Fruit fly (Drosophila melanogaster) whole organism, embryonic: ENCODE data around the gene htt.

Source experiments
- Awh ChIP-seq: fragments of 200-800 bp; sonication (Bioruptor generic); IDR thresholded peaks from 2 replicates; pipeline ENCODE4, ENCODE4 v1.3.6; 2022; ENCODE audit warnings: missing biosample characterization, missing genetic modification characterization
- CG10267 ChIP-seq: fragments of 200-800 bp; sonication (Bioruptor generic); optimal IDR thresholded peaks from 2 replicates; lab custom pipeline; 2018; ENCODE audit warnings: missing biosample characterization, mild to moderate bottlenecking, missing genetic modification characterization, moderate library complexity
- CG11456 ChIP-seq: fragments of 200-800 bp; sonication (Bioruptor generic); IDR thresholded peaks from 3 replicates; pipeline ENCODE4 v1.3.6; 2022; ENCODE audit warnings: missing biosample characterization, missing genetic modification characterization
- CG11696 ChIP-seq: fragments of 200-800 bp; sonication (Bioruptor generic); IDR thresholded peaks from 2 replicates; pipeline ENCODE4 v1.3.6; 2022; ENCODE audit warnings: missing biosample characterization, missing genetic modification characterization
- CG13424 ChIP-seq: fragments of 200-800 bp; sonication (Bioruptor generic); optimal IDR thresholded peaks from 2 replicates; lab custom pipeline; 2019; ENCODE audit warnings: missing biosample characterization, mild to moderate bottlenecking, missing genetic modification characterization, moderate library complexity
- CG15073 ChIP-seq: fragments of 200-800 bp; sonication (Bioruptor generic); optimal IDR thresholded peaks from 2 replicates; lab custom pipeline; 2016; ENCODE audit warnings: missing biosample characterization, missing genetic modification characterization
- CG1602 ChIP-seq: fragments of 200-800 bp; sonication (Bioruptor generic); optimal IDR thresholded peaks from 3 replicates; lab custom pipeline; 2016; ENCODE audit warnings: missing biosample characterization, missing genetic modification characterization
- CG16815 ChIP-seq: fragments of 200-800 bp; sonication (Bioruptor generic); optimal IDR thresholded peaks from 3 replicates; lab custom pipeline; 2017; ENCODE audit warnings: missing biosample characterization, mild to moderate bottlenecking, missing genetic modification characterization
- CG2202 ChIP-seq: fragments of 200-800 bp; sonication (Bioruptor generic); optimal IDR thresholded peaks from 2 replicates; lab custom pipeline; 2018; ENCODE audit warnings: missing biosample characterization, mild to moderate bottlenecking, missing genetic modification characterization
- CG4328 ChIP-seq: fragments of 200-800 bp; sonication (Bioruptor generic); optimal IDR thresholded peaks from 3 replicates; lab custom pipeline; 2017; ENCODE audit warnings: missing biosample characterization, missing genetic modification reagents, missing genetic modification characterization
- CG4424 ChIP-seq: fragments of 200-800 bp; sonication (Bioruptor generic); optimal IDR thresholded peaks from 3 replicates; lab custom pipeline; 2016; ENCODE audit warnings: missing biosample characterization, missing genetic modification characterization
- CG4707 ChIP-seq: fragments of 200-800 bp; sonication (Bioruptor generic); optimal IDR thresholded peaks from 2 replicates; lab custom pipeline; 2018; ENCODE audit warnings: missing biosample characterization, mild to moderate bottlenecking, missing genetic modification characterization, moderate library complexity
- D ChIP-seq, 2 experiments: fragments of 200-800 bp in 1 of 2; fragments of >200 bp in 1 of 2; sonication (Bioruptor generic) in 1 of 2; optimal IDR thresholded peaks; 2 replicates in 1 of 2; 3 replicates in 1 of 2; lab custom pipeline; 2017; ENCODE audit warnings: mild to moderate bottlenecking in 1 of 2, missing biosample characterization in 1 of 2, missing genetic modification characterization in 1 of 2, missing genetic modification reagents in 1 of 2
- D19B ChIP-seq: fragments of 200-800 bp; sonication (Bioruptor generic); optimal IDR thresholded peaks from 2 replicates; lab custom pipeline; 2017; ENCODE audit warnings: missing biosample characterization, mild to moderate bottlenecking, missing genetic modification characterization
- Dad ChIP-seq: fragments of 200-800 bp; sonication (Bioruptor generic); optimal IDR thresholded peaks from 3 replicates; lab custom pipeline; 2016; ENCODE audit warnings: missing biosample characterization, missing genetic modification characterization
- Dll ChIP-seq: fragments of 200-800 bp; sonication (Bioruptor generic); IDR thresholded peaks from 4 replicates; pipeline ENCODE4 v1.3.6; 2022; ENCODE audit warnings: missing biosample characterization, missing genetic modification characterization; ENCODE audit not compliant: partially characterized antibody
- ERR ChIP-seq: fragments of 200-800 bp; sonication (Bioruptor generic); optimal IDR thresholded peaks from 2 replicates; lab custom pipeline; 2016; ENCODE audit warnings: missing biosample characterization, missing genetic modification characterization
- Gug ChIP-seq: fragments of 200-800 bp; sonication (Bioruptor generic); IDR thresholded peaks from 4 replicates; pipeline ENCODE4 v1.3.6; 2022; ENCODE audit warnings: missing biosample characterization, missing genetic modification characterization
- HLHmδ ChIP-seq: fragments of 200-800 bp; sonication (Bioruptor generic); optimal IDR thresholded peaks from 2 replicates; lab custom pipeline; 2018; ENCODE audit warnings: missing biosample characterization, mild to moderate bottlenecking, missing genetic modification characterization, moderate library complexity
- Hr39 ChIP-seq: fragments of >200 bp; optimal IDR thresholded peaks from 2 replicates; lab custom pipeline; 2017
- Lhr ChIP-seq: fragments of 200-800 bp; sonication (Bioruptor generic); optimal IDR thresholded peaks from 3 replicates; lab custom pipeline; 2017; ENCODE audit warnings: mild to moderate bottlenecking, missing biosample characterization, missing genetic modification reagents, missing genetic modification characterization
- Mad ChIP-seq: fragments of 200-800 bp; sonication (Bioruptor generic); optimal IDR thresholded peaks from 2 replicates; lab custom pipeline; 2016; ENCODE audit warnings: missing biosample characterization, missing genetic modification characterization
- Nf-YB ChIP-seq: fragments of 200-800 bp; sonication (Bioruptor generic); optimal IDR thresholded peaks from 3 replicates; lab custom pipeline; 2019; ENCODE audit warnings: missing biosample characterization, mild to moderate bottlenecking, missing genetic modification characterization, moderate library complexity
- Ptx1 ChIP-seq: fragments of 200-800 bp; sonication (Bioruptor generic); IDR thresholded peaks from 2 replicates; pipeline ENCODE4 v1.3.6; 2022; ENCODE audit warnings: missing biosample characterization, missing genetic modification characterization
- Ravus ChIP-seq: fragments of 200-800 bp; sonication (Bioruptor generic); IDR thresholded peaks from 2 replicates; pipeline ENCODE4 v1.3.6; 2022; ENCODE audit warnings: missing biosample characterization, missing genetic modification characterization
- Scr ChIP-seq: fragments of 200-800 bp; sonication (Bioruptor generic); IDR thresholded peaks from 2 replicates; pipeline ENCODE4 v1.3.6; 2022; ENCODE audit warnings: missing biosample characterization, missing genetic modification characterization; ENCODE audit not compliant: partially characterized antibody
- Side ChIP-seq: fragments of 200-800 bp; sonication (Bioruptor generic); optimal IDR thresholded peaks from 2 replicates; lab custom pipeline; 2016; ENCODE audit warnings: missing biosample characterization, missing genetic modification characterization
- Sry-δ ChIP-seq: fragments of 200-800 bp; sonication (Bioruptor generic); optimal IDR thresholded peaks from 2 replicates; lab custom pipeline; 2016; ENCODE audit warnings: missing biosample characterization, missing genetic modification characterization
- TFAM ChIP-seq: fragments of 200-800 bp; sonication (Bioruptor generic); optimal IDR thresholded peaks from 2 replicates; lab custom pipeline; 2017; ENCODE audit warnings: missing biosample characterization, missing genetic modification characterization, inconsistent platforms
- abd-A ChIP-seq: fragments of 200-800 bp; sonication (Bioruptor generic); optimal IDR thresholded peaks from 3 replicates; lab custom pipeline; 2019; ENCODE audit warnings: missing biosample characterization, mild to moderate bottlenecking, missing genetic modification characterization, moderate library complexity
- ase ChIP-seq: fragments of 200-800 bp; sonication (Bioruptor generic); IDR thresholded peaks from 3 replicates; pipeline ENCODE4 v1.3.6; 2022; ENCODE audit warnings: missing biosample characterization, missing genetic modification characterization
- bbx ChIP-seq: fragments of 200-800 bp; sonication (Bioruptor generic); IDR thresholded peaks from 2 replicates; pipeline ENCODE4 v1.3.6; 2022; ENCODE audit warnings: missing biosample characterization, missing genetic modification characterization; ENCODE audit not compliant: partially characterized antibody
- cg ChIP-seq: fragments of 200-800 bp; sonication (Bioruptor generic); optimal IDR thresholded peaks from 3 replicates; lab custom pipeline; 2019; ENCODE audit warnings: missing biosample characterization, mild to moderate bottlenecking, missing genetic modification characterization, moderate library complexity
- croc ChIP-seq: fragments of 200-800 bp; sonication (Bioruptor generic); conservative IDR thresholded peaks from 3 replicates; pipeline ENCODE4 v1.3.6; 2022; ENCODE audit warnings: missing biosample characterization, missing genetic modification characterization
- crp ChIP-seq, 2 experiments: fragments of 200-800 bp; sonication (Bioruptor generic); optimal IDR thresholded peaks; 2 replicates in 1 of 2; 3 replicates in 1 of 2; lab custom pipeline; 2017; ENCODE audit warnings: missing biosample characterization in 2 of 2, missing genetic modification characterization in 2 of 2, mild to moderate bottlenecking in 1 of 2, moderate library complexity in 1 of 2
- disco-r ChIP-seq: fragments of 200-800 bp; sonication (Bioruptor generic); optimal IDR thresholded peaks from 2 replicates; lab custom pipeline; 2016; ENCODE audit warnings: missing biosample characterization, missing genetic modification characterization
- dpn ChIP-seq, 2 experiments: fragments of 200-800 bp; sonication (Bioruptor generic); optimal IDR thresholded peaks; 3 replicates each; lab custom pipeline; 2016; ENCODE audit warnings: missing biosample characterization in 2 of 2, missing genetic modification characterization in 2 of 2
- fd3F ChIP-seq: fragments of 200-800 bp; sonication (Bioruptor generic); optimal IDR thresholded peaks from 2 replicates; lab custom pipeline; 2018; ENCODE audit warnings: missing biosample characterization, mild to moderate bottlenecking, missing genetic modification characterization, moderate library complexity
- gce ChIP-seq: fragments of 200-800 bp; sonication (Bioruptor generic); IDR thresholded peaks from 3 replicates; pipeline ENCODE4 v1.3.6; 2022; ENCODE audit warnings: missing biosample characterization, missing genetic modification characterization
- hth ChIP-seq: fragments of >200 bp; optimal IDR thresholded peaks from 2 replicates; lab custom pipeline; 2017; ENCODE audit warnings: inconsistent platforms
- ind ChIP-seq: fragments of 200-800 bp; sonication (Bioruptor generic); optimal IDR thresholded peaks from 3 replicates; lab custom pipeline; 2016; ENCODE audit warnings: missing biosample characterization, missing genetic modification characterization
- jing ChIP-seq: fragments of 200-800 bp; sonication (Bioruptor generic); optimal IDR thresholded peaks from 2 replicates; lab custom pipeline; 2018; ENCODE audit warnings: missing biosample characterization, mild to moderate bottlenecking, missing genetic modification characterization
- lbe ChIP-seq: fragments of 200-800 bp; sonication (Bioruptor generic); optimal IDR thresholded peaks from 2 replicates; lab custom pipeline; 2016; ENCODE audit warnings: missing biosample characterization, mild to moderate bottlenecking, missing genetic modification characterization
- lola ChIP-seq, 3 experiments: fragments of >200 bp in 2 of 3; fragments of 200-800 bp in 1 of 3; sonication (Bioruptor generic) in 1 of 3; optimal IDR thresholded peaks; 2 replicates each; lab custom pipeline; 2017 to 2019; ENCODE audit warnings: missing biosample characterization in 3 of 3, missing genetic modification characterization in 3 of 3, mild to moderate bottlenecking in 1 of 3, moderate library complexity in 1 of 3
- maf-S ChIP-seq: fragments of 200-800 bp; sonication (Bioruptor generic); optimal IDR thresholded peaks from 2 replicates; lab custom pipeline; 2016; ENCODE audit warnings: missing biosample characterization, missing genetic modification characterization
- vfl ChIP-seq: fragments of 200-800 bp; sonication (Bioruptor generic); optimal IDR thresholded peaks from 2 replicates; lab custom pipeline; 2016; ENCODE audit warnings: missing biosample characterization, missing genetic modification characterization
- yki ChIP-seq: fragments of >200 bp; optimal IDR thresholded peaks from 3 replicates; lab custom pipeline; 2018
- zen2 ChIP-seq: fragments of 200-800 bp; sonication (Bioruptor generic); IDR thresholded peaks from 3 replicates; pipeline ENCODE4 v1.3.6; 2022; ENCODE audit warnings: missing biosample characterization, missing genetic modification characterization; ENCODE audit not compliant: partially characterized antibody

htt gene

DNA sequence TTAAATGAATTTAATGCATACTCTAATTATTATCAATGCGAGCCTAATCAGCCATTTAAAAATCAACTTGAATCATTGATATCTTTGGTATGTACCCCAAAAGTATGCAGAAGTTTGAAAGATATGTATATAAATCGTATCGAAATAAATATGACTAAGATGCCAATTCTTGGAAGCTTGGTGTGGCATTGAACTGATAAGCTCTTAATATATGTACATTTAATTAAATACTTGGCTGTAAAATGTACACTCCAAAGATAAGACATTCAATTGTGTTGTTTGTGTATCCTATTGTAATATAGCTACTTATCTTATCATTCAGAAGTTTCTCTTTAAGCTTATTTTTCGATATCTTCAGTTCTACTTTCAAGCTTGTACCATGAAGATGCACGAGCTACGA, 27.2 kb upstream of the htt start, which contains the start of gene CG33346 (continued):
- TF ChIP-seq CG4328 (no peak), ERR (GFP tag; lab: Kevin White, UChicago) (no peak), lola (GFP tag; optimal IDR thresholded peaks at IDR 0.05; lab: Kevin White, UChicago) (no peak), yki (lab: Kevin White, UChicago) (no peak), CG13424 (tag; lab: Kevin White, UChicago) (no peak), Sry-δ (GFP tag; lab: Kevin White, UChicago) (no peak)

DNA sequence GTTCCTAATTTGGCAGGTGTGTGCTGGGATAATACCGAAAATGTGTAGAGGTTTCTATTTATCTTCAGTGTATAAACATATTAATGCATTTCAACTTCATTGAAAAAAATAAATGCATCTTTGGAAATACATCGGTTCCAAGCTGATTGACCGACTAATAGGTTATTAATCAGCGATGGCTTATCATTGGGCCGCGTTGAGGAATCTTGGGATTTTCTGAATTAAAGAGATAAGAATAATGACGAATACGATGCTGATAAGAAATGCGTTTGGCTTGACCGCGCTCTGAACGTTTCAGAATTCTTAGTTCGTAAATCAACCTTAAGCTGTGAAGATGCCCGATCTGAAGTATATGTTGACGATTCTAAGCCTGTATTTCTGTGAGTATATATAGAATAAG, 25.6 kb upstream of the htt start, which contains the start of gene Sid:
TSS of gene Sid (plus strand) at position 301 of the 400 bp plus-strand sequence.
- TF ChIP-seq dpn (GFP tag; optimal IDR thresholded peaks at IDR 0.05; lab: Kevin White, UChicago) (no peak), lbe (no peak), CG1602 (GFP tag; lab: Kevin White, UChicago) (no peak), jing (GFP tag; lab: Kevin White, UChicago) (no peak), Scr (GFP tag; lab: Robert Waterston, UW) (no peak), TFAM (GFP tag; lab: Kevin White, UChicago) (no peak)

DNA sequence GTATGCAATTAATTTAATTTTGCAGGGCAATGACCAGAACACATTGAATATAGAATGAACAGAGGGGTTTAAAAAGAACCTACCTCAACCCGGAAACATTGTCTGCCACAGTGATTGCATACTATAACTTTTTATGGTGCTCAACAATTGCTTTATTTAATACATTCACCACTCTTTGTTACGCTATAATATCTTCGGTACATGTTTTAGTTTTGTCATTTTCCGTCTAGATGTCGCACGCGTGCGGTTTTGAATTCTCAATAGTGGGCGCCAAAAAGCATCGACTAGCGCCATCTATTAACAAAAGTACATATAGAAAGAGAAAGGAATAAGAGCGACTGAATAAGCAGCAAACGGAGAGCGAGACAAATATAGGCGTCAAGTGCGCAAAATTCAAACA, 23.9 kb upstream of the htt start:
- TF ChIP-seq Dad (GFP tag; lab: Kevin White, UChicago), result peak; percentile 76
- TF ChIP-seq maf-S (GFP tag; lab: Kevin White, UChicago), result peak; percentile 82
- no peak for TF ChIP-seq zen2 (GFP tag; lab: Robert Waterston, UW)
- TF ChIP-seq CG10267 (tag; lab: Kevin White, UChicago), result peak; percentile 75
- TF ChIP-seq Ptx1 (GFP tag; lab: Robert Waterston, UW), result peak; percentile 91
- no peak for TF ChIP-seq D (optimal IDR thresholded peaks at IDR 0.05; lab: Kevin White, UChicago)
- peak; percentile 75 for TF ChIP-seq D (GFP tag; optimal IDR thresholded peaks at IDR 0.05; lab: Kevin White, UChicago)
- TF ChIP-seq ind (GFP tag; lab: Kevin White, UChicago), result peak; percentile 84
- peak; percentile 80 for TF ChIP-seq CG4424 (GFP tag; lab: Kevin White, UChicago)
- peak; percentile 84 for TF ChIP-seq Side (GFP tag; lab: Kevin White, UChicago)
- TF ChIP-seq CG2202, result peak; percentile 74
- TF ChIP-seq CG11696 (GFP tag; lab: Robert Waterston, UW), result peak; percentile 60
- TF ChIP-seq Hr39, result no peak
- peak; percentile 12 for TF ChIP-seq abd-A
- peak; percentile 81 for TF ChIP-seq Awh (GFP tag; lab: Robert Waterston, UW)
- no peak for TF ChIP-seq hth (lab: Kevin White, UChicago)
- no peak for TF ChIP-seq Ravus (GFP tag; lab: Robert Waterston, UW)
- peak; percentile 86 for TF ChIP-seq Mad (GFP tag; lab: Kevin White, UChicago)
- peak; percentile 59 for TF ChIP-seq CG15073 (GFP tag; lab: Kevin White, UChicago)
- peak; percentile 69 for TF ChIP-seq disco-r
- TF ChIP-seq HLHmδ (GFP tag; lab: Kevin White, UChicago), result peak; percentile 86
- TF ChIP-seq fd3F (GFP tag; lab: Kevin White, UChicago), result peak; percentile 68
- TF ChIP-seq CG16815, result peak; percentile 74
- peak; percentile 28 for TF ChIP-seq vfl (GFP tag; lab: Kevin White, UChicago)
- peak; percentile 89 for TF ChIP-seq gce
- TF ChIP-seq cg (GFP tag; lab: Kevin White, UChicago), result no peak
- TF ChIP-seq crp (GFP tag; optimal IDR thresholded peaks at IDR 0.05; lab: Kevin White, UChicago), result peak in 1 of 2 experiments; percentile 34
- peak; percentile 91 for TF ChIP-seq ase (GFP tag; lab: Robert Waterston, UW)
- peak; percentile 65; the same call in 2 of the 3 replicates for TF ChIP-seq croc
- peak; percentile 34 for TF ChIP-seq Nf-YB (GFP tag; lab: Kevin White, UChicago)
- peak; percentile 19 for TF ChIP-seq D19B (GFP tag; lab: Kevin White, UChicago)
- peak; percentile 98 for TF ChIP-seq CG11456 (GFP tag; lab: Robert Waterston, UW)
- peak; percentile 88 for TF ChIP-seq Gug (GFP tag; lab: Robert Waterston, UW)
- peak; percentile 43; the same call in 1 of the 2 replicates for TF ChIP-seq bbx (GFP tag; lab: Robert Waterston, UW)
- no peak for TF ChIP-seq Dll
- peak; percentile 81 for TF ChIP-seq CG4707 (GFP tag; lab: Kevin White, UChicago)
- peak; percentile 91 for TF ChIP-seq Lhr
